Worm (Caenorhabditis elegans) whole organism, L1 larva: ENCODE results near the gene B0336.13.

Experiments
- aly-2 ChIP-seq: fragments of 150-350 bp; optimal IDR thresholded peaks from 2 replicates; lab custom pipeline; 2014; ENCODE audit warnings: missing biosample characterization, missing genetic modification characterization
- hlh-4 ChIP-seq: sonication (generic microtip); optimal IDR thresholded peaks from 2 replicates; lab custom pipeline; 2016; ENCODE audit warnings: mild to moderate bottlenecking, missing genetic modification characterization, missing compliant biosample characterization

ce11 chrIII:5730041-5730440 is 36.2 kb downstream of the B0336.13 start:
- TF ChIP-seq hlh-4 (tag; lab: Kevin White, UChicago) (no peak), aly-2 (tag; lab: Kevin White, UChicago) (no peak)
